Worm (Caenorhabditis elegans) whole organism, L2 larva: ENCODE results near the gene C28H8.8.

Experiments used
- ama-1 ChIP-seq: fragments of 150-350 bp; optimal IDR thresholded peaks from 2 replicates; lab custom pipeline; 2018; ENCODE audit warnings: inconsistent platforms
- fos-1 ChIP-seq: fragments of 150-350 bp; optimal IDR thresholded peaks from 2 replicates; lab custom pipeline; 2014; ENCODE audit warnings: missing biosample characterization, missing genetic modification characterization
- mab-5 ChIP-seq: fragments of 150-350 bp; optimal IDR thresholded peaks from 2 replicates; lab custom pipeline; 2014; ENCODE audit warnings: missing biosample characterization, missing genetic modification characterization
- nhr-12 ChIP-seq: fragments of 150-350 bp; optimal IDR thresholded peaks from 2 replicates; lab custom pipeline; 2014; ENCODE audit warnings: missing biosample characterization, missing genetic modification characterization
- skn-1 ChIP-seq: sonication (generic microtip); optimal IDR thresholded peaks from 2 replicates; lab custom pipeline; 2017; ENCODE audit warnings: missing biosample characterization, missing genetic modification characterization
- snpc-4 ChIP-seq: fragments of 150-350 bp; optimal IDR thresholded peaks from 2 replicates; lab custom pipeline; 2014; ENCODE audit warnings: missing biosample characterization, missing genetic modification characterization
- unc-62 ChIP-seq: fragments of 150-350 bp; optimal IDR thresholded peaks from 2 replicates; lab custom pipeline; 2014; ENCODE audit warnings: missing biosample characterization, missing genetic modification reagents, missing genetic modification characterization

DNA sequence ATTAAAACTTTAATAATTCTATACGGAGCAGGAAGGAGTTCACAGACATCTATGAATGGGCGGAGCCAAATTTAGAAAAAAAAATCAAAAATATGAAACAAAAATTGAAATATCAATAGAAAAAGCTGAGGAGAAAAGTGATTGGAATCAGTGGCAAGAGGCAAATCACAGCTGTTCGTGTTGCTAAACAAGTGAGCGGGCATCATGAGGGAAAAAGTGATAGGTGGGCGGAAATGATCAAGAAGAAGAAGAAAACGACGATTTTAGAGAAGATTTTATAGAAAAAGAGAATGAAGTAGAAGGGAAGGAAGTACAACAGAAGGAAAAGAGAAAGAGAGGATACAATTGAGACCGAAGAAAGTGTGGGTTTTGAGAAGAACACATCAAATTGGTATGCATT lies 10.1 kb upstream of the C28H8.8 start:
- no peak for TF ChIP-seq ama-1 (lab: Kevin White, UChicago)
- TF ChIP-seq skn-1 (tag; lab: Kevin White, UChicago), result no peak
- TF ChIP-seq mab-5 (tag; lab: Kevin White, UChicago), result no peak
- no peak for TF ChIP-seq nhr-12 (tag; lab: Kevin White, UChicago)
- TF ChIP-seq snpc-4, result no peak
- TF ChIP-seq unc-62 (GFP tag; lab: Kevin White, UChicago), result no peak
- no peak for TF ChIP-seq fos-1 (tag; lab: Kevin White, UChicago)
